Worm (Caenorhabditis elegans) whole organism, young adult: Measurements from ENCODE around the gene Y73B6BL.44.

Experiments used
- ama-1 ChIP-seq, 3 experiments: fragments of 150-350 bp in 1 of 3; sonication (generic microtip) in 2 of 3; optimal IDR thresholded peaks; 2 replicates each; lab custom pipeline; 2014 to 2018; ENCODE audit warnings: missing biosample characterization in 2 of 3, missing genetic modification characterization in 2 of 3, missing genetic modification reagents in 2 of 3
- chd-7 ChIP-seq: sonication (generic microtip); optimal IDR thresholded peaks from 2 replicates; lab custom pipeline; 2016; ENCODE audit warnings: mild to moderate bottlenecking, missing genetic modification characterization, moderate library complexity, missing compliant biosample characterization
- ets-4 ChIP-seq: fragments of 200-800 bp; sonication (Bioruptor generic); optimal IDR thresholded peaks from 2 replicates; lab custom pipeline; 2018; ENCODE audit warnings: mild to moderate bottlenecking, missing genetic modification characterization, missing compliant biosample characterization
- let-607 ChIP-seq, 2 experiments: fragments of 200-800 bp in 1 of 2; sonication (Bioruptor generic) in 1 of 2; sonication (generic microtip) in 1 of 2; optimal IDR thresholded peaks; 2 replicates each; lab custom pipeline; 2016 to 2018; ENCODE audit warnings: mild to moderate bottlenecking in 2 of 2, missing compliant biosample characterization in 2 of 2, missing genetic modification characterization in 2 of 2, moderate library complexity in 2 of 2, missing genotype in 1 of 2
- lin-26 ChIP-seq: fragments of 200-800 bp; sonication (Bioruptor generic); IDR thresholded peaks from 2 replicates; pipeline ENCODE4 v1.3.6; 2022; ENCODE audit warnings: missing genetic modification reagents, missing genetic modification characterization, missing compliant biosample characterization
- lir-1 ChIP-seq: fragments of 200-800 bp; sonication (Bioruptor generic); conservative IDR thresholded peaks from 2 replicates; pipeline ENCODE4 v1.3.6; 2022; ENCODE audit warnings: missing genetic modification reagents, missing genetic modification characterization, missing compliant biosample characterization
- lsl-1 ChIP-seq: fragments of 200-800 bp; sonication (Bioruptor generic); optimal IDR thresholded peaks from 2 replicates; lab custom pipeline; 2018; ENCODE audit warnings: mild to moderate bottlenecking, missing genetic modification characterization, moderate library complexity, missing compliant biosample characterization
- madf-3 ChIP-seq: fragments of 200-800 bp; sonication (Bioruptor generic); IDR thresholded peaks from 2 replicates; pipeline ENCODE4 v1.3.6; 2022; ENCODE audit warnings: missing genetic modification reagents, missing genetic modification characterization, missing compliant biosample characterization
- mcd-1 ChIP-seq: fragments of 200-800 bp; sonication (Bioruptor generic); IDR thresholded peaks from 2 replicates; pipeline ENCODE4 v1.3.6; 2022; ENCODE audit warnings: missing genetic modification reagents, missing genetic modification characterization, missing compliant biosample characterization
- nhr-27 ChIP-seq: fragments of 200-800 bp; sonication (Bioruptor generic); optimal IDR thresholded peaks from 2 replicates; lab custom pipeline; 2018; ENCODE audit warnings: mild to moderate bottlenecking, missing genetic modification characterization, moderate library complexity, missing compliant biosample characterization
- tlf-1 ChIP-seq: fragments of 200-800 bp; sonication (Bioruptor generic); optimal IDR thresholded peaks from 2 replicates; lab custom pipeline; 2018; ENCODE audit warnings: mild to moderate bottlenecking, missing genetic modification characterization, missing compliant biosample characterization
- ztf-3 ChIP-seq: fragments of 200-800 bp; sonication (Bioruptor generic); optimal IDR thresholded peaks from 2 replicates; lab custom pipeline; 2018; ENCODE audit warnings: mild to moderate bottlenecking, missing genetic modification characterization, missing compliant biosample characterization

DNA sequence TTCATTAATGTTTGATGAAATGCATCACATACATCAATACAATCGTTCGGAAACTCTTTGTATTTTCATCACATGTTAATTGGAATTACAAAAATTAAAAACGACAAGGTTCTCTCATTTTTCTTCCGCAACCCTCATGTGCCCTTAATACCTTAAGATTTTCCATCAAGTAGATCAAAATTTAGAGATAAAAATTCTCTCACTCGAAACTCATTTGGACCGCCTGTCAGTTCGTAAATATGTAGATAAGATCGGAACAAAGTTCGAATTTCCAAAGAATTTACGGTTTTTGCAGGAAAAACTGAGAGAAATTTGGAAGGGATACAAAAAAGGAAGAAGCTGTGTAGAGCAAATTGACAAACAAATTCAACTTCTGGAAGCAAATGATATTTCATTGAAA, 2.7 kb downstream of the Y73B6BL.44 start:
- no peak for TF ChIP-seq nhr-27
- no peak for TF ChIP-seq lir-1 (GFP tag; lab: Robert Waterston, UW)
- no peak for TF ChIP-seq chd-7
- TF ChIP-seq let-607 (tag; optimal IDR thresholded peaks at IDR 0.05; lab: Kevin White, UChicago): no peak
- TF ChIP-seq ets-4 (GFP tag; lab: Kevin White, UChicago): no peak
- no peak for TF ChIP-seq lin-26 (GFP tag; lab: Robert Waterston, UW)
- no peak for TF ChIP-seq tlf-1 (GFP tag; lab: Kevin White, UChicago)
- TF ChIP-seq ama-1 (optimal IDR thresholded peaks at IDR 0.05; lab: Kevin White, UChicago): no peak
- TF ChIP-seq ama-1 (GFP tag; optimal IDR thresholded peaks at IDR 0.05; lab: Kevin White, UChicago): no peak
- no peak for TF ChIP-seq mcd-1 (GFP tag; lab: Robert Waterston, UW)
- no peak for TF ChIP-seq madf-3 (GFP tag; lab: Robert Waterston, UW)
- no peak for TF ChIP-seq lsl-1 (GFP tag; lab: Kevin White, UChicago)
- no peak for TF ChIP-seq ztf-3 (GFP tag; lab: Kevin White, UChicago)
